Fruit fly (Drosophila melanogaster) whole organism, pupa: ENCODE data around the gene CG9175.

Experiments used
- CG10348 ChIP-seq: fragments of 200-800 bp; sonication (Bioruptor generic); IDR thresholded peaks from 2 replicates; pipeline ENCODE4 v1.3.6; 2022; ENCODE audit warnings: missing biosample characterization, missing genetic modification characterization
- CG12605 ChIP-seq: fragments of 200-800 bp; sonication (Bioruptor generic); IDR thresholded peaks from 2 replicates; pipeline ENCODE4 v1.3.6; 2022; ENCODE audit warnings: missing biosample characterization, missing genetic modification characterization
- CG13204 ChIP-seq: fragments of 200-800 bp; sonication (Bioruptor generic); optimal IDR thresholded peaks from 2 replicates; lab custom pipeline; 2018; ENCODE audit warnings: missing biosample characterization, mild to moderate bottlenecking, missing genetic modification characterization, moderate library complexity
- CG14655 ChIP-seq: fragments of 200-800 bp; sonication (Bioruptor generic); optimal IDR thresholded peaks from 3 replicates; lab custom pipeline; 2017; ENCODE audit warnings: mild to moderate bottlenecking, missing biosample characterization, missing genetic modification reagents, missing genetic modification characterization
- CG15710 ChIP-seq: fragments of 200-800 bp; sonication (Bioruptor generic); optimal IDR thresholded peaks from 2 replicates; lab custom pipeline; 2018; ENCODE audit warnings: missing biosample characterization, mild to moderate bottlenecking, missing genetic modification characterization, moderate library complexity
- CG17806 ChIP-seq: fragments of 200-800 bp; sonication (Bioruptor generic); optimal IDR thresholded peaks from 2 replicates; lab custom pipeline; 2018; ENCODE audit warnings: missing biosample characterization, mild to moderate bottlenecking, missing genetic modification characterization, moderate library complexity
- CG32121 ChIP-seq: fragments of 200-800 bp; sonication (Bioruptor generic); IDR thresholded peaks from 2 replicates; pipeline ENCODE4 v1.3.6; 2022; ENCODE audit warnings: missing biosample characterization, missing genetic modification characterization
- CG34367 ChIP-seq: fragments of 200-800 bp; sonication (Bioruptor generic); optimal IDR thresholded peaks from 2 replicates; lab custom pipeline; 2018; ENCODE audit warnings: missing biosample characterization, mild to moderate bottlenecking, missing genetic modification characterization
- CG4496 ChIP-seq: fragments of 200-800 bp; sonication (Bioruptor generic); IDR thresholded peaks from 3 replicates; pipeline ENCODE4 v1.3.6; 2022; ENCODE audit warnings: missing biosample characterization, missing genetic modification characterization
- CG8159 ChIP-seq: fragments of 200-800 bp; sonication (Bioruptor generic); optimal IDR thresholded peaks from 3 replicates; lab custom pipeline; 2018; ENCODE audit warnings: missing biosample characterization, mild to moderate bottlenecking, missing genetic modification characterization, moderate library complexity
- CG8301 ChIP-seq: fragments of 200-800 bp; sonication (Bioruptor generic); optimal IDR thresholded peaks from 2 replicates; lab custom pipeline; 2018; ENCODE audit warnings: missing biosample characterization, mild to moderate bottlenecking, missing genetic modification characterization
- CG9948 ChIP-seq: fragments of 200-800 bp; sonication (Bioruptor generic); optimal IDR thresholded peaks from 2 replicates; lab custom pipeline; 2018; ENCODE audit warnings: missing biosample characterization, mild to moderate bottlenecking, missing genetic modification characterization, moderate library complexity
- D1 ChIP-seq: fragments of 200-800 bp; sonication (Bioruptor generic); optimal IDR thresholded peaks from 2 replicates; lab custom pipeline; 2018; ENCODE audit warnings: missing biosample characterization, mild to moderate bottlenecking, missing genetic modification characterization, moderate library complexity
- EcR ChIP-seq: fragments of 200-800 bp; sonication (Bioruptor generic); optimal IDR thresholded peaks from 3 replicates; lab custom pipeline; 2019; ENCODE audit warnings: missing biosample characterization, missing genetic modification characterization, mild to moderate bottlenecking, moderate library complexity, missing genetic modification reagents
- Ets98B ChIP-seq: fragments of 200-800 bp; sonication (Bioruptor generic); IDR thresholded peaks from 2 replicates; pipeline ENCODE4 v1.3.6; 2022; ENCODE audit warnings: missing biosample characterization, missing genetic modification characterization
- Pif1A ChIP-seq: fragments of 200-800 bp; sonication (Bioruptor generic); optimal IDR thresholded peaks from 3 replicates; lab custom pipeline; 2016; ENCODE audit warnings: missing biosample characterization, missing genetic modification characterization
- Pif1B ChIP-seq: fragments of 200-800 bp; sonication (Bioruptor generic); optimal IDR thresholded peaks from 3 replicates; lab custom pipeline; 2016; ENCODE audit warnings: missing biosample characterization, missing genetic modification characterization
- Snoo ChIP-seq: fragments of 200-800 bp; sonication (Bioruptor generic); optimal IDR thresholded peaks from 3 replicates; lab custom pipeline; 2017; ENCODE audit warnings: missing biosample characterization, mild to moderate bottlenecking, missing genetic modification characterization, inconsistent platforms
- fd96Ca ChIP-seq: fragments of 200-800 bp; sonication (Bioruptor generic); IDR thresholded peaks from 3 replicates; pipeline ENCODE4 v1.3.6; 2022; ENCODE audit warnings: missing biosample characterization, missing genetic modification characterization
- gl ChIP-seq: fragments of 200-800 bp; sonication (Bioruptor generic); optimal IDR thresholded peaks from 2 replicates; lab custom pipeline; 2018; ENCODE audit warnings: missing biosample characterization, mild to moderate bottlenecking, missing genetic modification characterization
- rn ChIP-seq: fragments of 200-800 bp; sonication (Bioruptor generic); IDR thresholded peaks from 2 replicates; pipeline ENCODE4 v1.3.6; 2022; ENCODE audit warnings: missing biosample characterization, missing genetic modification characterization

Gene CG9175

dm6 chr2L:6090786-6091716, 7.7 kb downstream of the CG9175 start, which contains the start of gene CG45075:
Gene CG45075, plus strand, starts transcription at chr2L:6091412.
- TF ChIP-seq D1 (tag; lab: Kevin White, UChicago), result no peak
- TF ChIP-seq CG4496, result no peak
- TF ChIP-seq fd96Ca (GFP tag; lab: Robert Waterston, UW), result no peak
- TF ChIP-seq rn (GFP tag; lab: Robert Waterston, UW), result no peak
- no peak for TF ChIP-seq CG34367 (tag; lab: Kevin White, UChicago)
- no peak for TF ChIP-seq CG32121 (GFP tag; lab: Robert Waterston, UW)

DNA sequence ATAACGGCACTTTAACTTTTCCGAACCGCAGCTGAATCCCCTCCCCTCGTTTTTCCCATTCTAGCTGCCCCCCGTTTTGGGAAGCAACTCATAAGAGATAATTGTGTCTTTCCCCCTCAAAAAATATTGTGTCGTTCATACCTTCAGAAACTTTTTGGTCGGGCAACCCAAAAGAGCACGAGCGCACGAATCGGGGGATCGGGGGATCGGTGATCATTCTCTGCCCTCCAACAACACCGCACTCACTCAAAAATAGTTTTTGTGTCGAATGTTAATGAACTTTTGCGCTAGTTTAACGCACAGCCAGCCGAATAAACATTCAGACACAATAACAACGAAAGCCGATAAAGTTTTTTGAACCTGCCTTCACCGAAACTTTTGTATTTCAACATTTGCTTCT, 8.4 kb downstream of the CG9175 start:
- TF ChIP-seq CG8301 (tag; lab: Kevin White, UChicago), result no peak
- TF ChIP-seq CG12605, result no peak
- TF ChIP-seq CG34367 (tag; lab: Kevin White, UChicago), result no peak
- TF ChIP-seq Ets98B (GFP tag; lab: Robert Waterston, UW), result no peak
- no peak for TF ChIP-seq CG13204 (GFP tag; lab: Kevin White, UChicago)
- TF ChIP-seq rn (GFP tag; lab: Robert Waterston, UW), result no peak
- TF ChIP-seq CG32121 (GFP tag; lab: Robert Waterston, UW), result no peak
- no peak for TF ChIP-seq CG14655
- TF ChIP-seq Snoo (tag; lab: Kevin White, UChicago), result no peak
- no peak for TF ChIP-seq Pif1B (GFP tag; lab: Kevin White, UChicago)
- TF ChIP-seq CG17806, result no peak
- no peak for TF ChIP-seq CG8159 (tag; lab: Kevin White, UChicago)
- no peak for TF ChIP-seq CG15710 (tag; lab: Kevin White, UChicago)
- no peak for TF ChIP-seq EcR (GFP tag; lab: Kevin White, UChicago)

- TF ChIP-seq EcR (GFP tag; lab: Kevin White, UChicago) (no peak), D1 (tag; lab: Kevin White, UChicago) (no peak), CG4496 (no peak), rn (GFP tag; lab: Robert Waterston, UW) (no peak), CG9948 (tag; lab: Kevin White, UChicago) (no peak), CG10348 (no peak), gl (tag; lab: Kevin White, UChicago) (no peak)
These were observed 9.1 kb downstream of the CG9175 start for dm6 chr2L:6089604-6090198.

dm6 chr2L:6088371-6089365, 10.1 kb downstream of the CG9175 start:
- TF ChIP-seq Pif1A (GFP tag; lab: Kevin White, UChicago), result no peak
- no peak for TF ChIP-seq CG17806
- peak; percentile 83 for TF ChIP-seq CG13204 (GFP tag; lab: Kevin White, UChicago)
- peak; percentile 45 for TF ChIP-seq gl (tag; lab: Kevin White, UChicago)
- peak; percentile 93 for TF ChIP-seq CG4496
- TF ChIP-seq CG8301 (tag; lab: Kevin White, UChicago), result no peak
- TF ChIP-seq CG10348, result no peak
- TF ChIP-seq rn (GFP tag; lab: Robert Waterston, UW), result no peak
- no peak for TF ChIP-seq CG14655
- TF ChIP-seq CG9948 (tag; lab: Kevin White, UChicago), result peak; percentile 2
- peak; percentile 55 for TF ChIP-seq Ets98B (GFP tag; lab: Robert Waterston, UW)
- TF ChIP-seq Snoo (tag; lab: Kevin White, UChicago), result peak; percentile 70
- TF ChIP-seq CG8159 (tag; lab: Kevin White, UChicago), result no peak
- peak; percentile 99 for TF ChIP-seq EcR (GFP tag; lab: Kevin White, UChicago)
- TF ChIP-seq Pif1B (GFP tag; lab: Kevin White, UChicago), result no peak
- peak; percentile 73 for TF ChIP-seq fd96Ca (GFP tag; lab: Robert Waterston, UW)
- TF ChIP-seq CG34367 (tag; lab: Kevin White, UChicago), result peak; percentile 2
- TF ChIP-seq D1 (tag; lab: Kevin White, UChicago), result no peak
- peak; percentile 40; the same call in 1 of the 2 replicates for TF ChIP-seq CG32121 (GFP tag; lab: Robert Waterston, UW)
- no peak for TF ChIP-seq CG15710 (tag; lab: Kevin White, UChicago)
- TF ChIP-seq CG12605, result no peak; the same call in 1 of the 2 replicates

DNA sequence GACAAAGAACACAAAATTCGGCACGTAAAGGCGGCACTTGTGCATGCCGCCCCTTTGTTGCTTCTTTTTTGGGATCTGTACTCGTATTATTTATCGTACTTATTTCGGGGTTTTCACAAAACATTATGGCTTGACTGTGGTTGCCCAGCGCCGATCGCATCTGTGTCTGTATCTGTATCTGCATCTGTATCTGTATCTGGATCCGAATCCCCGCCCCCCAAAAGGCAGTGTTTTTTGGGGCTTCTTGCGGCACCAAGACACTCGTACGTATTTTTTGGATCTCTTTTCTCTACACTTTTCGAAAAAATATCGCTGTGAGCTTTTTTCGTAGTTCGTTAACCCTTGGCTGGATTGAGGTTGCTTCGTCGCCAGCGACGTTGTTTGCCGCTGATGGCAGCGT, 11.1 kb downstream of the CG9175 start:
- TF ChIP-seq CG17806 (no peak), Pif1A (GFP tag; lab: Kevin White, UChicago) (no peak), CG34367 (tag; lab: Kevin White, UChicago) (no peak), CG15710 (tag; lab: Kevin White, UChicago) (no peak), Snoo (tag; lab: Kevin White, UChicago) (no peak), rn (GFP tag; lab: Robert Waterston, UW) (no peak)
